Worm (Caenorhabditis elegans): ENCODE results near the gene nhr-173.

Gene nhr-173

ce11 chrX:6671717-6672116 is 16.4 kb downstream of the nhr-173 start (continued):
- TF ChIP-seq lin-14 (GFP tag; optimal IDR thresholded peaks at IDR 0.05) (peak; percentile 17), elt-2 (tag; optimal IDR thresholded peaks at IDR 0.05) (no peak), jun-1 (tag; optimal IDR thresholded peaks at IDR 0.05) (no peak), pqm-1 (tag; optimal IDR thresholded peaks at IDR 0.05) (no peak)

ce11 chrX:6672519-6672918 is 17.2 kb downstream of the nhr-173 start, which contains the start of gene col-172:
Gene col-172, plus strand, starts transcription at chrX:6672819.
- TF ChIP-seq ztf-11 (tag; optimal IDR thresholded peaks at IDR 0.05) (no peak), zag-1 (tag; optimal IDR thresholded peaks at IDR 0.05) (no peak), hpl-2 (GFP tag; optimal IDR thresholded peaks at IDR 0.05) (no peak), mdl-1 (tag; optimal IDR thresholded peaks at IDR 0.05) (no peak), ces-1 (GFP tag; optimal IDR thresholded peaks at IDR 0.05) (no peak), lir-3 (tag; optimal IDR thresholded peaks at IDR 0.05; ENCODE audit: poor library complexity) (no peak), swsn-7 (tag; optimal IDR thresholded peaks at IDR 0.05) (no peak), nhr-90 (tag; optimal IDR thresholded peaks at IDR 0.05; ENCODE audit: poor library complexity) (no peak), nhr-71 (tag; optimal IDR thresholded peaks at IDR 0.05) (no peak), nhr-84 (tag; optimal IDR thresholded peaks at IDR 0.05) (no peak), sox-4 (tag; optimal IDR thresholded peaks at IDR 0.05) (no peak), fkh-10 (GFP tag; optimal IDR thresholded peaks at IDR 0.05) (no peak), ets-5 (GFP tag; IDR thresholded peaks at IDR 0.05) (no peak), nhr-47 (tag; optimal IDR thresholded peaks at IDR 0.05) (no peak)

- TF ChIP-seq F16B12.6 (tag; optimal IDR thresholded peaks at IDR 0.05) (no peak), mef-2 (tag; optimal IDR thresholded peaks at IDR 0.05) (no peak), elt-2 (tag; optimal IDR thresholded peaks at IDR 0.05) (peak; percentile 18)
These were observed 19.1 kb downstream of the nhr-173 start, which contains the start of gene F38B6.4 for ce11 chrX:6674333-6674919. Gene F38B6.4, plus strand, starts transcription at chrX:6674869.

- TF ChIP-seq ceh-88 (GFP tag; IDR thresholded peaks at IDR 0.05): no peak
- no peak for TF ChIP-seq swsn-7 (tag; optimal IDR thresholded peaks at IDR 0.05)
- no peak for TF ChIP-seq ceh-8 (GFP tag; optimal IDR thresholded peaks at IDR 0.05)
- no peak for TF ChIP-seq nhr-84 (tag; optimal IDR thresholded peaks at IDR 0.05)
- no peak for TF ChIP-seq mab-9 (GFP tag; IDR thresholded peaks at IDR 0.05)
- no peak for TF ChIP-seq ceh-63 (GFP tag; optimal IDR thresholded peaks at IDR 0.05)
- TF ChIP-seq aha-1 (tag; optimal IDR thresholded peaks at IDR 0.05): no peak
- no peak for TF ChIP-seq mef-2 (tag; optimal IDR thresholded peaks at IDR 0.05)
- TF ChIP-seq lin-39 (tag; optimal IDR thresholded peaks at IDR 0.05): no peak
- TF ChIP-seq lin-13 (GFP tag; optimal IDR thresholded peaks at IDR 0.05): no peak
- no peak for TF ChIP-seq irx-1 (tag; optimal IDR thresholded peaks at IDR 0.05)
- no peak for TF ChIP-seq isw-1 (GFP tag; IDR thresholded peaks at IDR 0.05)
- no peak for TF ChIP-seq mep-1 (tag; optimal IDR thresholded peaks at IDR 0.05)
These were observed 27.4 kb downstream of the nhr-173 start, which contains the start of gene F38B6.8 for ce11 chrX:6682683-6683082. Gene F38B6.8, minus strand, starts transcription at chrX:6682783.

ce11 chrX:6687345-6687744 is 32.0 kb downstream of the nhr-173 start:
- no peak for TF ChIP-seq hlh-4 (tag; optimal IDR thresholded peaks at IDR 0.05)
- TF ChIP-seq egl-13 (tag; optimal IDR thresholded peaks at IDR 0.05): peak; percentile 36
- TF ChIP-seq vab-15 (tag; optimal IDR thresholded peaks at IDR 0.05): peak; percentile 1
- TF ChIP-seq elt-2 (tag; optimal IDR thresholded peaks at IDR 0.05): no peak
- TF ChIP-seq tbx-2 (tag; optimal IDR thresholded peaks at IDR 0.05): peak; percentile 29
